Fruit fly (Drosophila melanogaster): Measurements from ENCODE around the gene Peritrophin-15b.

Gene Peritrophin-15b

DNA sequence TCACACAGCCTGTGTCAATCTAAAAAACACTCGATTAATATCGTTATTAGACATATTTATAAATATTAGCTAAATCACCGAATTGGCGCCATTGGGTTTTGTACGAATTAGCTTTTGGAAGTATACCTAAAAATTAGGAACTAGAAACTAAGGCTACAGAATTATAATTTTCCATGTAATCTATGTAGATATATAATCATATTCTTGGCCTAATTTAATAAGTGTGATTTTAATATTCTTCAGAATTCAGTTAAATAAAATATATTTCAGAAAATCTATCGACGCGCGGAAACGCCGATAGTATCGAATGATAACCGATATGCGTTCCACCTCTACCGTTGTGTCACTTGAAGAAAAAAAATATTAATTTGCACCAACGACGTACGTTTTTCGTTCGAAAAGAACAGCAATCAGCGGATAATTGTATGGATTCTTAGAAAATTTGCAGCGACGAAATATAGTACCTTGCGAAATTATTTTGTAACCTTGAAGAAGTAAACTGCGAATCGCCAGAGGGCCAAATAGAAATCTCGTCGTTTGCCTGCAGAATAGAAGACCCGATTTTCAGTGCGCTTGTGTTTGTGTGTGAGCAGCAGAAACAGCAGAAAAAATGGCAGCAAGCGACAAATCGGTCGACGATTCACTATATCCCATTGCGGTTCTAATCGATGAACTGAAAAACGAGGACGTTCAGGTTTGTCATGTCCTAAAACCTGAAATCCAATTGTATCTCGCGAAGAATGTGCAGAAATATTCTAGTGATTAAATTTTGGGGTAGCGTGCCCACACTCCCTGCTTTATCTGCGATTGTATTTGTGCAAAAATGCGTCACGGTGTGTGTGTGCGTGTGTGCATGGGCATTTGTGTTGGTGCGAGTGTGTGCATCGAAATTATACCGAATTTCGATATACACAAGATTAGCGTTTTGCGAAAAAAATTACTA lies 28.8 kb downstream of the Peritrophin-15b start, which contains the start of gene Pp2A-29B (continued):
- TF ChIP-seq CG14667 (GFP tag; IDR thresholded peaks at IDR 0.05) (no peak), vfl (GFP tag; optimal IDR thresholded peaks at IDR 0.05) (peak; percentile 32), CG34376 (GFP tag; optimal IDR thresholded peaks at IDR 0.05) (peak; percentile 21), bigmax (GFP tag; optimal IDR thresholded peaks at IDR 0.05) (no peak), knrl (GFP tag; IDR thresholded peaks at IDR 0.05; ENCODE audit: partially characterized antibody) (peak; percentile 100), ara (GFP tag; IDR thresholded peaks at IDR 0.05) (no peak), yki (optimal IDR thresholded peaks at IDR 0.05) (no peak), CG10321 (GFP tag; IDR thresholded peaks at IDR 0.05) (no peak), CG15479 (GFP tag; optimal IDR thresholded peaks at IDR 0.05) (peak; percentile 37), pan (optimal IDR thresholded peaks at IDR 0.05) (no peak), pan (GFP tag; optimal IDR thresholded peaks at IDR 0.05 in 1 of 2, IDR thresholded peaks at IDR 0.05 in 1 of 2) (no peak), gt (GFP tag; IDR thresholded peaks at IDR 0.05) (no peak), CG13296 (GFP tag; optimal IDR thresholded peaks at IDR 0.05) (no peak), phol (tag; optimal IDR thresholded peaks at IDR 0.05) (peak; percentile 92), CG14860 (GFP tag; IDR thresholded peaks at IDR 0.05; ENCODE audit: partially characterized antibody) (peak; percentile 100), ERR (GFP tag; optimal IDR thresholded peaks at IDR 0.05) (no peak), CoRest (tag; optimal IDR thresholded peaks at IDR 0.05) (peak; percentile 66), Antp (GFP tag; optimal IDR thresholded peaks at IDR 0.05) (no peak), seq (GFP tag; IDR thresholded peaks at IDR 0.05) (no peak), gro (GFP tag; optimal IDR thresholded peaks at IDR 0.05) (no peak), CG10462 (GFP tag; optimal IDR thresholded peaks at IDR 0.05) (peak; percentile 7), sob (GFP tag; IDR thresholded peaks at IDR 0.05) (0 out of 2 replicates have a peak, but pooled peaks have one; percentile 30), fd64A (GFP tag; optimal IDR thresholded peaks at IDR 0.05) (no peak), lab (GFP tag; optimal IDR thresholded peaks at IDR 0.05) (peak; percentile 15), CG8089 (GFP tag; optimal IDR thresholded peaks at IDR 0.05) (no peak), Xrp1 (GFP tag; IDR thresholded peaks at IDR 0.05) (no peak), CG9215 (GFP tag; IDR thresholded peaks at IDR 0.05) (no peak), GATAe (GFP tag; conservative IDR thresholded peaks at IDR 0.05) (no peak), insv (GFP tag; optimal IDR thresholded peaks at IDR 0.05) (peak in 1 of 2 experiments; percentile 25), CG18619 (GFP tag; optimal IDR thresholded peaks at IDR 0.05) (peak; percentile 27), Bgb (GFP tag; IDR thresholded peaks at IDR 0.05; ENCODE audit: partially characterized antibody) (peak; percentile 97), CG4617 (GFP tag; optimal IDR thresholded peaks at IDR 0.05; ENCODE audit: borderline replicate concordance) (peak; percentile 69), otp (GFP tag; IDR thresholded peaks at IDR 0.05) (no peak), Kr (GFP tag; optimal IDR thresholded peaks at IDR 0.05) (no peak), CG6254 (GFP tag; optimal IDR thresholded peaks at IDR 0.05) (no peak), CG30431 (GFP tag; optimal IDR thresholded peaks at IDR 0.05) (no peak), dimm (GFP tag; IDR thresholded peaks at IDR 0.05) (no peak), CG6854 (GFP tag; optimal IDR thresholded peaks at IDR 0.05) (no peak), en (GFP tag; optimal IDR thresholded peaks at IDR 0.05) (no peak), HmgZ (tag; optimal IDR thresholded peaks at IDR 0.05) (peak; percentile 27), CG7839 (tag; optimal IDR thresholded peaks at IDR 0.05) (peak; percentile 25), aop (GFP tag; IDR thresholded peaks at IDR 0.05) (no peak), CG42726 (GFP tag; IDR thresholded peaks at IDR 0.05; ENCODE audit: partially characterized antibody) (peak; percentile 96), dati (GFP tag; IDR thresholded peaks at IDR 0.05) (no peak), CG10543 (GFP tag; optimal IDR thresholded peaks at IDR 0.05) (peak; percentile 52), CG11723 (GFP tag; optimal IDR thresholded peaks at IDR 0.05) (no peak), CG17186 (GFP tag; optimal IDR thresholded peaks at IDR 0.05) (peak; percentile 74), CG2120 (GFP tag; optimal IDR thresholded peaks at IDR 0.05) (peak; percentile 19), CG12155 (GFP tag; optimal IDR thresholded peaks at IDR 0.05) (peak; percentile 16)
